Fruit fly (Drosophila melanogaster): ENCODE measurements around the gene Pgk.

Pgk gene

dm6 chr2L:2754437-2755322, 1.8 kb upstream of the Pgk start (continued):
- TF ChIP-seq Bgb (GFP tag; IDR thresholded peaks at IDR 0.05; ENCODE audit: partially characterized antibody) (no peak), ken (GFP tag; IDR thresholded peaks at IDR 0.05) (no peak), PHDP (tag; optimal IDR thresholded peaks at IDR 0.05) (peak; percentile 86), gce (GFP tag; IDR thresholded peaks at IDR 0.05) (no peak), CG18476 (GFP tag; optimal IDR thresholded peaks at IDR 0.05) (peak; percentile 39), amos (GFP tag; IDR thresholded peaks at IDR 0.05; ENCODE audit: partially characterized antibody) (no peak), sens-2 (GFP tag; IDR thresholded peaks at IDR 0.05) (no peak), HmgZ (tag; optimal IDR thresholded peaks at IDR 0.05) (peak; percentile 69), CG7745 (tag; optimal IDR thresholded peaks at IDR 0.05) (peak; percentile 34), CG6683 (GFP tag; optimal IDR thresholded peaks at IDR 0.05) (peak; percentile 75), HLH54F (GFP tag; optimal IDR thresholded peaks at IDR 0.05) (peak; percentile 76), ap (GFP tag; IDR thresholded peaks at IDR 0.05) (no peak), Meics (GFP tag; optimal IDR thresholded peaks at IDR 0.05) (peak; percentile 91), CG11398 (GFP tag; optimal IDR thresholded peaks at IDR 0.05) (peak; percentile 51), pho (GFP tag; optimal IDR thresholded peaks at IDR 0.05) (peak; percentile 79), jing (GFP tag; optimal IDR thresholded peaks at IDR 0.05) (peak; percentile 8), CG2129 (GFP tag; IDR thresholded peaks at IDR 0.05; ENCODE audit: partially characterized antibody) (no peak), CG34422 (GFP tag; IDR thresholded peaks at IDR 0.05) (no peak), Hey (tag; optimal IDR thresholded peaks at IDR 0.05) (peak; percentile 47), BEAF-32 (GFP tag; optimal IDR thresholded peaks at IDR 0.05) (no peak), Xbp1 (GFP tag; optimal IDR thresholded peaks at IDR 0.05) (peak; percentile 71), Vsx1 (GFP tag; optimal IDR thresholded peaks at IDR 0.05) (peak; percentile 88), pum (GFP tag; optimal IDR thresholded peaks at IDR 0.05) (peak; percentile 61), ara (GFP tag; IDR thresholded peaks at IDR 0.05) (no peak), CG1647 (GFP tag; optimal IDR thresholded peaks at IDR 0.05) (peak; percentile 58), mam (GFP tag; optimal IDR thresholded peaks at IDR 0.05) (peak; percentile 79), gsb (GFP tag; IDR thresholded peaks at IDR 0.05) (no peak), toy (GFP tag; IDR thresholded peaks at IDR 0.05) (no peak), stc (GFP tag; IDR thresholded peaks at IDR 0.05) (no peak), dmrt99B (tag; optimal IDR thresholded peaks at IDR 0.05) (peak; percentile 86), GATAe (GFP tag; conservative IDR thresholded peaks at IDR 0.05) (no peak), Deaf1 (tag; optimal IDR thresholded peaks at IDR 0.05) (peak; percentile 50), Nf-YB (GFP tag; optimal IDR thresholded peaks at IDR 0.05) (peak; percentile 54), CG8765 (GFP tag; IDR thresholded peaks at IDR 0.05) (no peak), CG2202 (tag; optimal IDR thresholded peaks at IDR 0.05) (peak; percentile 72), grau (tag; optimal IDR thresholded peaks at IDR 0.05) (peak; percentile 86), CG11093 (GFP tag; IDR thresholded peaks at IDR 0.05) (no peak), CG3838 (GFP tag; optimal IDR thresholded peaks at IDR 0.05) (no peak), dan (GFP tag; IDR thresholded peaks at IDR 0.05) (no peak), Myb (GFP tag; optimal IDR thresholded peaks at IDR 0.05) (peak; percentile 53), oc (tag; optimal IDR thresholded peaks at IDR 0.05) (peak; percentile 85), CG10543 (GFP tag; optimal IDR thresholded peaks at IDR 0.05) (peak; percentile 80), Dll (GFP tag; IDR thresholded peaks at IDR 0.05; ENCODE audit: partially characterized antibody) (no peak), CG10462 (GFP tag; optimal IDR thresholded peaks at IDR 0.05) (peak; percentile 59), CG2199 (GFP tag; IDR thresholded peaks at IDR 0.05) (no peak), ind (GFP tag; optimal IDR thresholded peaks at IDR 0.05) (peak; percentile 81), bcd (GFP tag; optimal IDR thresholded peaks at IDR 0.05) (peak; percentile 83), pros (GFP tag; optimal IDR thresholded peaks at IDR 0.05) (peak; percentile 58), dmrt11E (tag; optimal IDR thresholded peaks at IDR 0.05) (peak; percentile 52)
